6 worm cellular contexts compared by ENCODE assay signal in genomic region chrV:7178843-7179242, ce11.
TF ChIP-seq lines count a peak whose summit lies in the region.

cpsf-2 (plus strand) TSS chrV:7179172.

TF ChIP-seq in whole organism, L1 larva, 84 proteins besides CTCF, POLR2A, EP300 and RAD21 (continues in another document):
- TF ChIP-seq lsy-2 (tag; optimal IDR thresholded peaks at IDR 0.05; lab: Kevin White, UChicago) (peak; percentile 14 to 63), tlp-1 (tag; optimal IDR thresholded peaks at IDR 0.05; lab: Kevin White, UChicago) (no peak), efl-1 (optimal IDR thresholded peaks at IDR 0.05; lab: Kevin White, UChicago) (peak; percentile 32 to 37), efl-1 (GFP tag; optimal IDR thresholded peaks at IDR 0.05 in 1 of 2; lab: Kevin White, UChicago) (peak; percentile 7 to 50), egl-13 (tag; optimal IDR thresholded peaks at IDR 0.05; lab: Kevin White, UChicago) (no peak), hlh-4 (tag; optimal IDR thresholded peaks at IDR 0.05; lab: Kevin White, UChicago) (no peak), dpl-1 (GFP tag; optimal IDR thresholded peaks at IDR 0.05; lab: Kevin White, UChicago) (peak in 2 of 3 experiments; percentile 28 to 55), lin-35 (GFP tag; optimal IDR thresholded peaks at IDR 0.05; lab: Kevin White, UChicago) (peak in 1 of 2 experiments; percentile 36), nhr-28 (tag; optimal IDR thresholded peaks at IDR 0.05; lab: Kevin White, UChicago) (no peak), unc-98 (GFP tag; IDR thresholded peaks at IDR 0.05; lab: Robert Waterston, UW) (no peak), fkh-10 (GFP tag; optimal IDR thresholded peaks at IDR 0.05; lab: Kevin White, UChicago) (no peak), hlh-17 (GFP tag; optimal IDR thresholded peaks at IDR 0.05; lab: Kevin White, UChicago; ENCODE audit: borderline replicate concordance) (no peak), fkh-8 (tag; optimal IDR thresholded peaks at IDR 0.05; lab: Kevin White, UChicago) (no peak), C16A3.4 (tag; optimal IDR thresholded peaks at IDR 0.05; lab: Kevin White, UChicago) (no peak), isw-1 (GFP tag; IDR thresholded peaks at IDR 0.05; lab: Robert Waterston, UW) (no peak)

TF ChIP-seq in whole organism, L2 larva, 48 proteins besides CTCF, POLR2A, EP300 and RAD21:
- TF ChIP-seq unc-55 (GFP tag; optimal IDR thresholded peaks at IDR 0.05; lab: Kevin White, UChicago): peak; percentile 36
- TF ChIP-seq ztf-4 (tag; optimal IDR thresholded peaks at IDR 0.05; lab: Kevin White, UChicago): no peak
- TF ChIP-seq lsy-2 (tag; optimal IDR thresholded peaks at IDR 0.05; lab: Kevin White, UChicago): peak in 1 of 2 experiments; percentile 25
- peak; percentile 28 for TF ChIP-seq C34F6.9 (tag; optimal IDR thresholded peaks at IDR 0.05; lab: Kevin White, UChicago)

TF ChIP-seq in whole organism, L3 larva, 47 proteins besides CTCF, POLR2A, EP300 and RAD21:
- TF ChIP-seq nfya-1 (tag; optimal IDR thresholded peaks at IDR 0.05; lab: Kevin White, UChicago; ENCODE audit: insufficient read depth) (peak; percentile 14), pha-4 (tag; optimal IDR thresholded peaks at IDR 0.05; lab: Kevin White, UChicago) (no peak), hmg-11 (tag; optimal IDR thresholded peaks at IDR 0.05; lab: Kevin White, UChicago) (peak; percentile 60), R02D3.7 (tag; optimal IDR thresholded peaks at IDR 0.05; lab: Kevin White, UChicago) (no peak), egl-5 (tag; optimal IDR thresholded peaks at IDR 0.05; lab: Kevin White, UChicago) (no peak)

TF ChIP-seq in whole organism, L4 larva, 104 proteins besides CTCF, POLR2A, EP300 and RAD21:
- TF ChIP-seq dpl-1 (GFP tag; optimal IDR thresholded peaks at IDR 0.05; lab: Kevin White, UChicago) (peak; percentile 1), lin-29 (GFP tag; IDR thresholded peaks at IDR 0.05; lab: Robert Waterston, UW) (no peak), mes-2 (tag; optimal IDR thresholded peaks at IDR 0.05; lab: Kevin White, UChicago; ENCODE audit: poor library complexity, severe bottlenecking) (peak; percentile 47), aha-1 (tag; lab: Kevin White, UChicago) (peak; percentile 72), dmd-9 (GFP tag; IDR thresholded peaks at IDR 0.05; lab: Robert Waterston, UW) (no peak)
TF ChIP-seq in whole organism, L4 larva: peak in this region for 3.

TF ChIP-seq in whole organism, mixed stage, embryonic, 35 proteins besides CTCF, POLR2A, EP300 and RAD21:
- TF ChIP-seq ceh-39 (tag; optimal IDR thresholded peaks at IDR 0.05; lab: Kevin White, UChicago): no peak
- TF ChIP-seq nhr-237 (tag; optimal IDR thresholded peaks at IDR 0.05; lab: Kevin White, UChicago): peak; percentile 9

TF ChIP-seq in whole organism, young adult, 124 proteins besides CTCF, POLR2A, EP300 and RAD21:
- TF ChIP-seq efl-1 (GFP tag; optimal IDR thresholded peaks at IDR 0.05; lab: Kevin White, UChicago) (peak; percentile 3), ztf-26 (tag; optimal IDR thresholded peaks at IDR 0.05; lab: Kevin White, UChicago) (no peak), madf-10 (tag; optimal IDR thresholded peaks at IDR 0.05; lab: Kevin White, UChicago) (no peak)
TF ChIP-seq in whole organism, young adult: peak in this region for 1.
